Fruit fly (Drosophila melanogaster) ovary, adult (tissue): ENCODE results near the gene CG17198.

ENCODE experiments used
- CG17801 ChIP-seq: fragments of 200-800 bp; optimal IDR thresholded peaks from 2 replicates; lab custom pipeline; 2019; ENCODE audit warnings: missing biosample characterization, mild to moderate bottlenecking, missing genetic modification characterization, moderate library complexity; ENCODE audit not compliant: partially characterized antibody

CG17198 gene

dm6 chr3R:25760190-25760589 is 15.0 kb downstream of the CG17198 start:
- no peak for TF ChIP-seq CG17801

dm6 chr3R:25759430-25759829 is 15.7 kb downstream of the CG17198 start:
- no peak for TF ChIP-seq CG17801

DNA sequence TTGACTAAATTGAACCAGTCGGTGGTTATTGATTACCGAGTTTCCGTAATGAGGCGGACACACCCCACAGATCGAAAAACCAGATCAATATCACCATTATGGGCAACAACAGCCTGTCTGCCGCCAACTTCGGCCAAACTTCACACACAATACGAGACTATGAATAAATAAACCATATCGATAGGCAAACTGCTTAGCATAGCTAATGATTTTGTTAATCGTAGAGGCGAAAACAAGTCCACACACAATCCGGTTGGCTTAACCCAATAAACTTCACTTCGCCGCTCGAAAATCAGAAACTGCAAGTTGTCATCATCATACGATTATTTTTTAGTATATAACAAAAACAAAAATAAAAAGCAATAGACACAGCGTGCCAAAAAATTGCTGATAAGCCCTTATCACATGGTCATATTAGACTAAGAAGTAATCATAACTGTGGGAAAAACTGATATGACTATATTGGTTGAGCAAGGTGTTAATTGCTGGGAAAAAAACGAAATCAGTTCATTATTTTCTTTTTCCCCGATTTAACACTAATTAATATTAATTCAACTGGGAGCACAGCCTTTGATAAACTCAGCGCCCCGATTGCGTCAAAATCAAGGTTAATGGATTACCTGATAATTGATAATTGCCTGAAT is 19.2 kb downstream of the CG17198 start:
- no peak for TF ChIP-seq CG17801

dm6 chr3R:25754844-25755429 is 20.2 kb downstream of the CG17198 start:
- TF ChIP-seq CG17801, result no peak

dm6 chr3R:25753798-25754197 is 21.4 kb downstream of the CG17198 start:
- no peak for TF ChIP-seq CG17801

DNA sequence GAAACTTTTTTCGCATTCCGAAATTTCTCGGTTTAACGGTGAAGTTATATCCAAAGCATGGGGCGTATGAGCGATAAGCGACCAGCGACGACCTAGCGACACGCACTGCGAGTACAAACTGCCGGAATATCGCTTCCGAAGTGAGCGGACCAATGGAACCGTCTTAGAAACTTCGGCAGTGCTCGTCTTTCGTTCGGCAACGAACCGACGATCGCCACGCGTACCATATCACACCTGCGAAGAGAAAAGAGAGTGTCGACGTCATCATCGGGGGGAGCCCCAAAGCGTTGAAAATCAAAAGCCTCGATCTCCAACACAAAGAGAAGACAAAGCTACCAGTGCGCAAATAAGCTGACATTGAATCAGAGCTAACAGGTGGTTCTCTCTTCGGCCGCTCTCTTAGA is 34.8 kb downstream of the CG17198 start, which contains the start of gene LpR2:
Gene LpR2, minus strand, starts transcription at position 118 of the 404 bp plus-strand sequence.
- TF ChIP-seq CG17801, result peak; percentile 76

- TF ChIP-seq CG17801, result peak; percentile 26
Observed at dm6 chr3R:25739727-25740126, 35.4 kb downstream of the CG17198 start.

DNA sequence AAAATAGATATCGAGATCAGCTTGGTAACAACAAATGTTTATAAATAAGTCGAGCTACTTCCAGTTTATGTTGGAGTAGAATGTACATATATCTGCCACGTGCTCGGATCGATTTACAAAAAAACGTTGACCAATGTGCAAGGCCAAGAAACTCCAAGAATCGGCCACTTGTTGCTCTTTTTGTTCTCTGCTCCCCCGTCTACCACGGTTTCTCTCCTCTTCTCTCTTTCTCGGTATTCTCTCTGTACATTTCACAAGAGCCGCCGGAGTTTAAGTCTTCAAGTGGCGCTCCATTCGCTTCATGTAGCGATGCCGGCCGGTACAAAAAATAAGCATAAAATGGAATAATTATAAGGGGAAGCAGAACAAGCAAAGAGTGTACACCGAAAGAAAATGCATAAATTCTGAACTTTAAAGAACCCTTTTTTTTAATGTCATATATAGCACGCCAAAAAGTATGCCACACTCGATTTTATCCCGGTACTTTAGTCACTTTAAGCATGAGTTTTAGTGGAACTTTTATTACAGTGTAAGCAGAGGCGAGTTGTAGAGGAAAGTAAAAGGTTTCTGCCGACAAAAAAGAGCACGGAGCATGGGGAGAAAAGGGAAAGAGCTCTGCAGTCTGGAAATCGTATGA is 37.3 kb downstream of the CG17198 start:
- TF ChIP-seq CG17801, result peak; percentile 97

DNA sequence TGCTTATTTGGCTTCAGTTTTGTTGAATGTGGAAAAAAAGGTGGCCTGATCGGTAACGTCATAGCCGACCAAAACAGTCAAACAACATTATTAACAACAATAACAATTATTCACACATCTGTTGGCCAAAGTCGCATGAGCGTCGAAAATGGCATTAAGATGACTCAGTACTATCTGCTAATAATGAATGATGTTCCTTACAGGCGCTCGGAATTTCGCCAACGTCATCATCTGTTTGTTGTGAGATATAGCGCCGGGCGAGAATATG is 39.4 kb downstream of the CG17198 start:
- peak; percentile 62 for TF ChIP-seq CG17801

DNA sequence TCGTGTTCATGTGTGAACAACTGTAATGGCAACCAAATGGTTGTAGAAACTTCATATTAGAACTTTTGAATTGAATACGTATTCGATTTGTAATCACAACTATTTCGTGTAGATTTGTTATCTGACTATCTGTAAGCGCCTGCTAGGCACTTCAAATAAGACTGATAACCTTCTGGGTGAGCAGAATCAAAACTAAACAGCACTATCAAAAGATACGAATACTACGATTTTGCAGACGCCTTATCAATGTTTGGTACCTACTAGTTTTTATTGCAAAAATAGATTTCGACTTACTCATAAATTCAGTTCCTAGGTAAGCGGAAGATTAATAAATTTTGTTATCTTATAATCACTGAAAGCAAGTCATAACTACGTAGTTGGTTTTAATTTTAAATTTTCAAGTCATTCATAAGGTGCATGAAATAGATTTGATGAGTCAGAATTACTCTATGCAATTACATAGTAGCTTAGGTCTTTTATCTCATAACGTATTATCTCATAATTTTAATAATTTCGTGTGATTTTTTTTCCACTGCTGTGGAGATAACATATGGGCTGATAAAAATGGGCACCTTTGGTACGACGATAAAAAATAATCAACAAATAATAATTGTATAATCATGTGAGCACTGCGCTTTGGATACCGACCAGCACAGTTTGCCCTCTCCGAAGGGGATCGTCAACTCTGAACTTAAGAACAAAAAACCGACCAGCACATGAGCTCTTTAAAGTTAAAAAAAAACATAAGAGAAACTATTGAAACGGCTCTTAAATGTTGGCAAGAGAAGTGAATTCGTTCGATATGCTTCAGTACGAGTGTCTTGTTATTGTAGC is 40.0 kb downstream of the CG17198 start:
- TF ChIP-seq CG17801, result no peak

DNA sequence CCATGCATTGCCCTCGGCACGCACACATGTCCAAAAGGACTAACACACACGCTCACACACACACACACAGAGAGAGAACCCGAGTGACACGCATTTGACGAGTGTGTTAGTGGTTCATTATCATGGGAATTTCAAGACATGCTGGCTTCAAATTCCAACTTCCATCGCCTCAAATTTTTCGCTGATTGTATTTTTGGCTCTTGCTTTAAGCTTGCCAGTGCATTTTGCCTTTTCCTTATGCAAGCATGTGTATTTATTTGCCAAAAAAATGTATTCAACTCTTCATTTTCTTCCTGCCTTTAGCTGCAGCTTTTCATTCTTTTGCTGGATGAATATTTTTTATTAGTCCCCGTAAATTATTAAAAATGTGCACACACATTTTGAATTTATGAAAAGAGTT is 51.4 kb downstream of the CG17198 start:
- no peak for TF ChIP-seq CG17801
